Fruit fly (Drosophila melanogaster) whole organism, prepupa: ENCODE results near the gene Smvt.

Source experiments
- CG10631 ChIP-seq: fragments of 200-800 bp; sonication (Bioruptor generic); optimal IDR thresholded peaks from 2 replicates; lab custom pipeline; 2016; ENCODE audit warnings: missing biosample characterization, missing genetic modification characterization
- CG10669 ChIP-seq: fragments of 200-800 bp; sonication (Bioruptor generic); optimal IDR thresholded peaks from 3 replicates; lab custom pipeline; 2018; ENCODE audit warnings: missing biosample characterization, mild to moderate bottlenecking, missing genetic modification characterization, moderate library complexity
- CG11294 ChIP-seq: fragments of 200-800 bp; sonication (Bioruptor generic); IDR thresholded peaks from 2 replicates; pipeline ENCODE4 v1.3.6; 2022; ENCODE audit warnings: missing biosample characterization, missing genetic modification characterization
- CG11762 ChIP-seq: fragments of 200-800 bp; sonication (Bioruptor generic); optimal IDR thresholded peaks from 3 replicates; lab custom pipeline; 2016; ENCODE audit warnings: missing biosample characterization, missing genetic modification characterization; ENCODE audit not compliant: insufficient read depth
- CG11902 ChIP-seq: fragments of 200-800 bp; sonication (Bioruptor generic); optimal IDR thresholded peaks from 3 replicates; lab custom pipeline; 2016; ENCODE audit warnings: missing biosample characterization, missing genetic modification characterization
- CG1621 ChIP-seq: fragments of 200-800 bp; sonication (Bioruptor generic); optimal IDR thresholded peaks from 3 replicates; lab custom pipeline; 2018; ENCODE audit warnings: missing biosample characterization, mild to moderate bottlenecking, missing genetic modification characterization
- CG16779 ChIP-seq: fragments of 200-800 bp; sonication (Bioruptor generic); optimal IDR thresholded peaks from 3 replicates; lab custom pipeline; 2017; ENCODE audit warnings: missing biosample characterization, mild to moderate bottlenecking, missing genetic modification characterization
- CG3032 ChIP-seq: fragments of 200-800 bp; optimal IDR thresholded peaks from 2 replicates; lab custom pipeline; 2019; ENCODE audit warnings: missing biosample characterization, mild to moderate bottlenecking, missing genetic modification characterization, moderate library complexity
- CG31627 ChIP-seq: fragments of 200-800 bp; sonication (Bioruptor generic); optimal IDR thresholded peaks from 3 replicates; lab custom pipeline; 2016; ENCODE audit warnings: missing biosample characterization, missing genetic modification characterization
- CG32006 ChIP-seq: fragments of 200-800 bp; sonication (Bioruptor generic); optimal IDR thresholded peaks from 3 replicates; lab custom pipeline; 2017; ENCODE audit warnings: missing biosample characterization, mild to moderate bottlenecking, missing genetic modification characterization
- CG34406 ChIP-seq: fragments of 200-800 bp; sonication (Bioruptor generic); optimal IDR thresholded peaks from 3 replicates; lab custom pipeline; 2016; ENCODE audit warnings: missing biosample characterization, missing genetic modification characterization
- CG3919 ChIP-seq: fragments of 200-800 bp; sonication (Bioruptor generic); optimal IDR thresholded peaks from 3 replicates; lab custom pipeline; 2016; ENCODE audit warnings: missing biosample characterization, missing genetic modification characterization
- CG6163 ChIP-seq: fragments of 200-800 bp; sonication (Bioruptor generic); IDR thresholded peaks from 3 replicates; pipeline ENCODE4 v1.3.6; 2022; ENCODE audit warnings: missing biosample characterization, missing genetic modification characterization
- CG6792 ChIP-seq: fragments of 200-800 bp; sonication (Bioruptor generic); optimal IDR thresholded peaks from 3 replicates; lab custom pipeline; 2016; ENCODE audit warnings: missing biosample characterization, missing genetic modification characterization
- CG6808 ChIP-seq: fragments of 200-800 bp; sonication (Bioruptor generic); optimal IDR thresholded peaks from 3 replicates; lab custom pipeline; 2017; ENCODE audit warnings: missing biosample characterization, missing genetic modification characterization, mild to moderate bottlenecking, moderate library complexity, missing genetic modification reagents
- CG8119 ChIP-seq: fragments of 200-800 bp; sonication (Bioruptor generic); IDR thresholded peaks from 3 replicates; pipeline ENCODE4 v1.3.6; 2022; ENCODE audit warnings: missing biosample characterization, missing genetic modification characterization
- CG8319 ChIP-seq: fragments of 200-800 bp; sonication (Bioruptor generic); optimal IDR thresholded peaks from 3 replicates; lab custom pipeline; 2016; ENCODE audit warnings: missing biosample characterization, missing genetic modification characterization
- CG8632 ChIP-seq: fragments of 200-800 bp; sonication (Bioruptor generic); optimal IDR thresholded peaks from 3 replicates; lab custom pipeline; 2016; ENCODE audit warnings: missing biosample characterization, missing genetic modification characterization
- Eip75B ChIP-seq: fragments of 200-800 bp; sonication (Bioruptor generic); optimal IDR thresholded peaks from 3 replicates; lab custom pipeline; 2016; ENCODE audit warnings: missing biosample characterization, missing genetic modification characterization
- Eip78C ChIP-seq: fragments of 200-800 bp; sonication (Bioruptor generic); peaks from one replicate; lab custom pipeline; 2016; ENCODE audit warnings: missing biosample characterization, missing genetic modification characterization
- Eip93F ChIP-seq: fragments of 200-800 bp; sonication (Bioruptor generic); optimal IDR thresholded peaks from 2 replicates; lab custom pipeline; 2016; ENCODE audit warnings: missing biosample characterization, mild to moderate bottlenecking, missing genetic modification characterization
- Ets21C ChIP-seq: fragments of 200-800 bp; sonication (Bioruptor generic); optimal IDR thresholded peaks from 3 replicates; lab custom pipeline; 2016; ENCODE audit warnings: missing biosample characterization, missing genetic modification characterization
- Ets96B ChIP-seq: fragments of 200-800 bp; optimal IDR thresholded peaks from 2 replicates; lab custom pipeline; 2019; ENCODE audit warnings: missing biosample characterization, mild to moderate bottlenecking, missing genetic modification characterization, moderate library complexity
- Hr38 ChIP-seq: sonication (Bioruptor generic); optimal IDR thresholded peaks from 2 replicates; lab custom pipeline; 2016; ENCODE audit warnings: missing biosample characterization, missing genetic modification characterization
- Hr39 ChIP-seq: fragments of 200-800 bp; sonication (Bioruptor generic); optimal IDR thresholded peaks from 2 replicates; lab custom pipeline; 2016; ENCODE audit warnings: missing biosample characterization, missing genetic modification characterization
- Hr4 ChIP-seq: fragments of 200-800 bp; sonication (Bioruptor generic); optimal IDR thresholded peaks from 3 replicates; lab custom pipeline; 2016; ENCODE audit warnings: missing biosample characterization, missing genetic modification characterization
- Lpt ChIP-seq: fragments of 200-800 bp; sonication (Bioruptor generic); optimal IDR thresholded peaks from 3 replicates; lab custom pipeline; 2016; ENCODE audit warnings: missing biosample characterization, missing genetic modification characterization
- Met ChIP-seq: fragments of 200-800 bp; sonication (Bioruptor generic); optimal IDR thresholded peaks from 3 replicates; lab custom pipeline; 2016; ENCODE audit warnings: missing biosample characterization, missing genetic modification characterization
- OdsH ChIP-seq: fragments of 200-800 bp; sonication (Bioruptor generic); optimal IDR thresholded peaks from 3 replicates; lab custom pipeline; 2016; ENCODE audit warnings: missing biosample characterization, missing genetic modification characterization
- Sox102F ChIP-seq: fragments of 200-800 bp; sonication (Bioruptor generic); optimal IDR thresholded peaks from 2 replicates; lab custom pipeline; 2016; ENCODE audit warnings: missing biosample characterization, mild to moderate bottlenecking, missing genetic modification characterization
- Sox14 ChIP-seq: fragments of 200-800 bp; sonication (Bioruptor generic); optimal IDR thresholded peaks from 3 replicates; lab custom pipeline; 2016; ENCODE audit warnings: missing biosample characterization, missing genetic modification characterization
- Sox15 ChIP-seq: fragments of 200-800 bp; sonication (Bioruptor generic); optimal IDR thresholded peaks from 3 replicates; lab custom pipeline; 2016; ENCODE audit warnings: missing biosample characterization, missing genetic modification characterization
- achi ChIP-seq: fragments of 200-800 bp; sonication (Bioruptor generic); optimal IDR thresholded peaks from 3 replicates; lab custom pipeline; 2016; ENCODE audit warnings: missing biosample characterization, missing genetic modification characterization
- acj6 ChIP-seq: fragments of 200-800 bp; sonication (Bioruptor generic); optimal IDR thresholded peaks from 3 replicates; lab custom pipeline; 2016; ENCODE audit warnings: missing biosample characterization, missing genetic modification characterization
- cyc ChIP-seq: fragments of 200-800 bp; sonication (Bioruptor generic); optimal IDR thresholded peaks from 3 replicates; lab custom pipeline; 2016; ENCODE audit warnings: missing biosample characterization, missing genetic modification characterization
- dac ChIP-seq: fragments of 200-800 bp; sonication (Bioruptor generic); optimal IDR thresholded peaks from 2 replicates; lab custom pipeline; 2017; ENCODE audit warnings: missing biosample characterization, mild to moderate bottlenecking, missing genetic modification characterization
- eg ChIP-seq: fragments of 200-800 bp; sonication (Bioruptor generic); IDR thresholded peaks from 3 replicates; pipeline ENCODE4 v1.3.6; 2022; ENCODE audit warnings: missing biosample characterization, missing genetic modification characterization
- esn ChIP-seq: fragments of 200-800 bp; sonication (Bioruptor generic); optimal IDR thresholded peaks from 2 replicates; lab custom pipeline; 2016; ENCODE audit warnings: missing biosample characterization, mild to moderate bottlenecking, missing genetic modification characterization, moderate library complexity
- fd59A ChIP-seq: fragments of 200-800 bp; sonication (Bioruptor generic); optimal IDR thresholded peaks from 2 replicates; lab custom pipeline; 2017; ENCODE audit warnings: missing biosample characterization, mild to moderate bottlenecking, missing genetic modification characterization, missing genetic modification reagents
- fd85E ChIP-seq: fragments of 200-800 bp; sonication (Bioruptor generic); optimal IDR thresholded peaks from 3 replicates; lab custom pipeline; 2016; ENCODE audit warnings: missing biosample characterization, missing genetic modification characterization
- lz ChIP-seq: fragments of 200-800 bp; sonication (Bioruptor generic); optimal IDR thresholded peaks from 3 replicates; lab custom pipeline; 2016; ENCODE audit warnings: missing biosample characterization, missing genetic modification characterization
- pdm3 ChIP-seq: fragments of 200-800 bp; sonication (Bioruptor generic); optimal IDR thresholded peaks from 3 replicates; lab custom pipeline; 2016; ENCODE audit warnings: missing biosample characterization, missing genetic modification characterization
- salr ChIP-seq, 2 experiments: fragments of 200-800 bp; sonication (Bioruptor generic); optimal IDR thresholded peaks; 3 replicates each; lab custom pipeline; 2016 to 2018; ENCODE audit warnings: missing biosample characterization in 2 of 2, missing genetic modification characterization in 2 of 2, mild to moderate bottlenecking in 1 of 2
- spab ChIP-seq: fragments of 200-800 bp; sonication (Bioruptor generic); optimal IDR thresholded peaks from 2 replicates; lab custom pipeline; 2017; ENCODE audit warnings: missing biosample characterization, mild to moderate bottlenecking, missing genetic modification characterization, missing genetic modification reagents
- vri ChIP-seq: fragments of 200-800 bp; sonication (Bioruptor generic); optimal IDR thresholded peaks from 3 replicates; lab custom pipeline; 2016; ENCODE audit warnings: missing biosample characterization, mild to moderate bottlenecking, missing genetic modification characterization

The Smvt gene

DNA sequence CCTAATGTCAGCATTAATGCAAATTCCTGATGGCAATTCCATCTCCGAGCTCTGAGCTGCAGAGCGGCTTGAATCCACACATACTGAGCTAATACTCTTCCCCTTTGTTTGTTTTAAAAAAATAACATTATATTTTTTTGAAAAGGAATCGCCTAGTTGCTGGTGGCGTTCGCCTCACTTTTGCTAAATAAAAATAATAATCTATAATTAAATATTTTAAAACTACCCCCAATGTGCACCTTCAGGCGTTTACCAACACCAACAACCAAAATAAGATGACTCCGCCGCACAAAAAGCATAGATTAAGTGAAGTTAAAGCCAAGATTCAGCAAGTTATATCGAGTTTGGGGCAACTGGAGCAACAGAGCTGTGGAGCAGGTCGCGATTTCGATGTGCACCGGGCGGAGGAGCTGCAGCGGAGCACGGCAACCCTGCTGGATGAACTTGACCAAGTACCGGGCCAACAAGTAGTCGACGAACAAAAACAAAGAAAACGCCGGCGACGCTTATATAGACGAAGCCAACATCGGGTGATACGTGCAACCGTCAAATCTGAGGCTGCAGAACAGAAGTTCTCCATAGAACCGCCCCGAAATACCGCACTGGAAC, 17.2 kb downstream of the Smvt start, which contains the start of gene CG1896 (continued):
- no peak for TF ChIP-seq Hr38 (GFP tag; lab: Kevin White, UChicago)
- TF ChIP-seq CG31627 (GFP tag; lab: Kevin White, UChicago): peak; percentile 60
- peak; percentile 76 for TF ChIP-seq OdsH (GFP tag; lab: Kevin White, UChicago)
- peak; percentile 58 for TF ChIP-seq CG8632 (GFP tag; lab: Kevin White, UChicago)
- TF ChIP-seq Met: peak; percentile 69
- TF ChIP-seq Sox15 (GFP tag; lab: Kevin White, UChicago): peak; percentile 31
- peak; percentile 65 for TF ChIP-seq CG32006 (GFP tag; lab: Kevin White, UChicago)
- TF ChIP-seq CG11762: peak; percentile 46
- peak; percentile 51 for TF ChIP-seq Ets96B (tag; lab: Kevin White, UChicago)
- peak; percentile 53 for TF ChIP-seq cyc
- TF ChIP-seq Eip93F (GFP tag; lab: Kevin White, UChicago): no peak
- TF ChIP-seq CG34406 (GFP tag; lab: Kevin White, UChicago): peak; percentile 74
- peak; percentile 20 for TF ChIP-seq CG6792
- peak; percentile 87 for TF ChIP-seq Eip78C (GFP tag; lab: Kevin White, UChicago)
- TF ChIP-seq dac (GFP tag; lab: Kevin White, UChicago): peak; percentile 19
- no peak for TF ChIP-seq fd59A (GFP tag; lab: Kevin White, UChicago)
- peak; percentile 66 for TF ChIP-seq lz (GFP tag; lab: Kevin White, UChicago)
- TF ChIP-seq vri (GFP tag; lab: Kevin White, UChicago): no peak
- peak; percentile 19 for TF ChIP-seq CG8319 (GFP tag; lab: Kevin White, UChicago)

DNA sequence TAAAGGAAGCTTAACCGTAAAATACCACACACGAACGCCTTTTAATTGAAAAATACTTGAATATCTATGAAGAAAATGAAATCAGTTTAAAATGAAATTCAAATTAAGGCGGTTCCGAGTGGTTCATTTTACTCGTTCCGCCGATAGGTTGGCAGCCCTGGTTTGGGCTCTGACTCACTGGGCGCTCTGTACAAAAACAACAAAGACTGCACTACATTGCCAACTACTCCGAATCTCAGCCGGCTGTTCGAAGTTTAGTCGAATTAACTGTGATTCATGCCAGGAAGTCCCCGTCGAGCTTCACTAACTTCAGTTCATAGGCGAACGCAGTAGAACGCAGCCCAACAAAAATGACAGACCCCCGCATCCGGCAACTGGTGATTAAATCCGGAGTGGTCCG, 18.1 kb downstream of the Smvt start, which contains the start of gene Tbca:
Gene Tbca (plus strand): TSS at position 212 of the 400 bp plus-strand sequence.
- TF ChIP-seq Hr4 (GFP tag; lab: Kevin White, UChicago): no peak
- TF ChIP-seq Lpt (GFP tag; lab: Kevin White, UChicago): no peak
- TF ChIP-seq Sox102F (GFP tag; lab: Kevin White, UChicago): no peak
- TF ChIP-seq Sox15 (GFP tag; lab: Kevin White, UChicago): no peak
- no peak for TF ChIP-seq achi (GFP tag; lab: Kevin White, UChicago)
- no peak for TF ChIP-seq Hr39 (GFP tag; lab: Kevin White, UChicago)
- TF ChIP-seq CG16779 (tag; lab: Kevin White, UChicago): no peak
- peak; percentile 34 for TF ChIP-seq CG3919 (GFP tag; lab: Kevin White, UChicago)
- no peak for TF ChIP-seq CG31627 (GFP tag; lab: Kevin White, UChicago)
- TF ChIP-seq Sox14 (GFP tag; lab: Kevin White, UChicago): peak; percentile 65
- no peak for TF ChIP-seq pdm3
- no peak for TF ChIP-seq Ets21C (GFP tag; lab: Kevin White, UChicago)
- peak; percentile 94 for TF ChIP-seq CG1621 (tag; lab: Kevin White, UChicago)
- no peak for TF ChIP-seq Ets96B (tag; lab: Kevin White, UChicago)
- TF ChIP-seq acj6 (GFP tag; lab: Kevin White, UChicago): no peak
- no peak for TF ChIP-seq CG32006 (GFP tag; lab: Kevin White, UChicago)
- TF ChIP-seq CG10669 (GFP tag; lab: Kevin White, UChicago): no peak
- no peak for TF ChIP-seq CG11902
- no peak for TF ChIP-seq spab (GFP tag; lab: Kevin White, UChicago)
- no peak for TF ChIP-seq CG11294
- TF ChIP-seq salr (GFP tag; optimal IDR thresholded peaks at IDR 0.05; lab: Kevin White, UChicago): no peak
- TF ChIP-seq esn (GFP tag; lab: Kevin White, UChicago): no peak
- TF ChIP-seq fd85E (GFP tag; lab: Kevin White, UChicago): no peak
- TF ChIP-seq CG8119 (GFP tag; lab: Robert Waterston, UW): no peak
- TF ChIP-seq eg (GFP tag; lab: Robert Waterston, UW): 0 out of 3 replicates have a peak, but pooled peaks have one; percentile 5
- TF ChIP-seq CG34406 (GFP tag; lab: Kevin White, UChicago): no peak
- TF ChIP-seq CG10631: no peak
- no peak for TF ChIP-seq CG8319 (GFP tag; lab: Kevin White, UChicago)
- peak; percentile 36 for TF ChIP-seq CG6808 (GFP tag; lab: Kevin White, UChicago)
- no peak for TF ChIP-seq fd59A (GFP tag; lab: Kevin White, UChicago)
- peak; percentile 12 for TF ChIP-seq CG3032 (tag; lab: Kevin White, UChicago)
- TF ChIP-seq Eip78C (GFP tag; lab: Kevin White, UChicago): peak; percentile 33
- no peak for TF ChIP-seq Eip75B
- no peak for TF ChIP-seq Eip93F (GFP tag; lab: Kevin White, UChicago)
- peak; percentile 46; the same call in 2 of the 3 replicates for TF ChIP-seq CG6163
- TF ChIP-seq, all 60 proteins: peak for 8
